Worm (Caenorhabditis elegans): ENCODE measurements around the gene ptr-18.

ptr-18 gene

DNA sequence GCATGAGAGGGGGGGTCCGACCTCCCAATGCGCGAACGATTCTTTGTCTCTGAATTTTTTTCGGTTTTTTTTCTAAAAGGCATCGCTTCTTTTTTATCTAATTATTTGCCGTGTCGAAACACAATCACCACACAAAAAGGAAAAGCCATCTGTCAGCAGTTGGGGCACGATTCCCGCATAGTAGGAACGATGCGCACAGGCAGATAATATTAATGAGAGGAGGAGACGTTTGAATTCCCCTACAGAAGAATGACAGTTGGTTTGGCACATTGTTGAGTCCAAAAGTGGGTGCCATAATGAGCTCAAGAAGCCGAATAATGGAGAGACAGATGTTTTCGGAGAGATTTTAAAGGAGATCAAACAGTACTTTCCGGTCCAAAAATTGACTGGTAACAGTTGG lies 19.4 kb downstream of the ptr-18 start:
- TF ChIP-seq snpc-3.4 (tag; optimal IDR thresholded peaks at IDR 0.05) (no peak), F23B12.7 (tag; optimal IDR thresholded peaks at IDR 0.05; ENCODE audit: insufficient read depth) (no peak), ztf-25 (GFP tag; IDR thresholded peaks at IDR 0.05) (no peak), K11D2.4 (GFP tag; IDR thresholded peaks at IDR 0.05) (no peak), mel-28 (tag; optimal IDR thresholded peaks at IDR 0.05; ENCODE audit: borderline replicate concordance) (no peak), rec-8 (tag; optimal IDR thresholded peaks at IDR 0.05) (no peak), Y56A3A.18 (GFP tag; IDR thresholded peaks at IDR 0.05) (no peak), B0261.1 (tag; optimal IDR thresholded peaks at IDR 0.05) (no peak), lin-40 (tag; optimal IDR thresholded peaks at IDR 0.05) (no peak)

DNA sequence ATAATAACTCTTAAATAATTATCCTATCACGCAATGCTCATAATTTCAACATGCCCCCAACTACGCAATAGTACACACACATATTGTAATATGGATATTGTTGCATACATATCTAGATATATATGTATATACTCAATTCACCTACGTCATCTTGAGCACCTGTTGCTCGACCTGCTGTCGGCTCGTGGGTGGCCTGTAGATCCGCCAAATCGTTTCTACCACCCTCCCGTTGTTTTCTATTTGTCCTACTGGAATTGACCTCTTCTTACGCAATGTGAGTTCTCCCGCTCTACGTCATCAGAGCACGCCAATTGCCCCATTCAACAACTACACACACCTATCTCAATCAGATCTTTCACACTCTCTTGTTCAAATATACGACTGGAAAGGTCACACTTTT lies 20.5 kb downstream of the ptr-18 start:
- TF ChIP-seq tlf-1 (GFP tag; optimal IDR thresholded peaks at IDR 0.05) (no peak), ZK185.1 (tag; optimal IDR thresholded peaks at IDR 0.05; ENCODE audit: poor library complexity, severe bottlenecking) (no peak), pbrm-1 (GFP tag; IDR thresholded peaks at IDR 0.05) (no peak), dpl-1 (GFP tag; optimal IDR thresholded peaks at IDR 0.05) (no peak), let-607 (tag; optimal IDR thresholded peaks at IDR 0.05) (no peak), ama-1 (optimal IDR thresholded peaks at IDR 0.05) (no peak), ama-1 (GFP tag; optimal IDR thresholded peaks at IDR 0.05) (no peak), hrde-1 (tag; optimal IDR thresholded peaks at IDR 0.05; ENCODE audit: borderline replicate concordance) (no peak), Y67H2A.10 (GFP tag; conservative IDR thresholded peaks at IDR 0.05) (no peak), attf-5 (GFP tag; optimal IDR thresholded peaks at IDR 0.05) (no peak), pha-4 (tag; optimal IDR thresholded peaks at IDR 0.05) (no peak), F57C9.4 (tag; optimal IDR thresholded peaks at IDR 0.05) (no peak), Y56A3A.18 (GFP tag; IDR thresholded peaks at IDR 0.05) (no peak)

DNA sequence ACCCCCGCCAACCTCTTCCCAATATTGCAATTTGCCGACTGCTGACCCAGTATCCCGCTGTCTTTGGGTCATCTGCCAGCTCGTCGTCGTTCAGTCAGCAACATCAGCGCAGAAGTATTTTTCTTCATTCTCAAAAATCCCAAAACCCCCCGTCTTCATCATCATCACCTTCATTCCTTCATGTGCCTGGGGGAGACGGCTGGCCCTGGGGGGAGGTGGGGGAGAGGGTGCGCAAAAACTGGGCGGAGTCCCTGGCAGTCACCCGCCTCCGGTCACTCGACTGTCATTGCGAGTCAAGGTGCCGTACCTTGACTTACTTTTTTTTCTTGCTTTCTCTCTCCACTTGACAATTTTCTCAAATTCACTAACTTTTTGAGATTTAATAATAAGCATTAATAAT lies 22.5 kb downstream of the ptr-18 start:
- TF ChIP-seq ekl-4 (GFP tag; IDR thresholded peaks at IDR 0.05) (no peak), dpl-1 (GFP tag; optimal IDR thresholded peaks at IDR 0.05) (no peak), zfh-2 (GFP tag; conservative IDR thresholded peaks at IDR 0.05) (peak; percentile 87), K12H6.12 (tag; optimal IDR thresholded peaks at IDR 0.05) (no peak), ztf-18 (tag; optimal IDR thresholded peaks at IDR 0.05) (no peak), ceh-79 (tag; optimal IDR thresholded peaks at IDR 0.05) (no peak), egrh-3 (GFP tag; IDR thresholded peaks at IDR 0.05) (peak; percentile 52; the same call in 1 of the 2 replicates), ceh-100 (GFP tag; IDR thresholded peaks at IDR 0.05) (no peak), xnd-1 (tag; optimal IDR thresholded peaks at IDR 0.05) (no peak), hlh-12 (tag; optimal IDR thresholded peaks at IDR 0.05) (no peak)

DNA sequence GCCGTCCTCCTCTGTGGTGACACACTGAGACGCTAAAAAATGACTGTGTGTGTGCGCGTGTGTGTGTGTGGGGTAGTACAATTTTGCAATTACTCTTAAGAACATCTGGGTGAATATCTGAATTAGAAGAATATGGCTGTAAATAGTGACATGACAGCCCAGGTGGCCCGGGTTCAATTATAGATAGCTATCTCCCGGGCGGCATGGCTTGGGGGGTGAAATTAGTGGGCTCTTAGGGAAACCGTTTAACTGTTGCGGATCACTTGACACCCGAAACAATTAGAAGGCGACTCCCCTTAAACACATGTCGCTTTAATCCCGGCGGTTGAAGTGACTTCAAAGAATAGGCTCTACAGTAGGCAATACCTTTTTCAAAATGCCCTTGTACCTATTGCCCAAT lies 24.8 kb downstream of the ptr-18 start:
- TF ChIP-seq attf-3 (GFP tag; conservative IDR thresholded peaks at IDR 0.05) (no peak), ekl-4 (GFP tag; IDR thresholded peaks at IDR 0.05) (no peak), sptf-2 (GFP tag; optimal IDR thresholded peaks at IDR 0.05) (no peak), aptf-3 (GFP tag; IDR thresholded peaks at IDR 0.05) (no peak), Y53G8AR.9 (GFP tag; conservative IDR thresholded peaks at IDR 0.05) (no peak), unc-130 (GFP tag; optimal IDR thresholded peaks at IDR 0.05) (no peak), rpc-1 (optimal IDR thresholded peaks at IDR 0.05) (no peak), rpc-1 (tag; optimal IDR thresholded peaks at IDR 0.05) (no peak), akir-1 (GFP tag; optimal IDR thresholded peaks at IDR 0.05) (no peak), hlh-26 (GFP tag; conservative IDR thresholded peaks at IDR 0.05) (no peak), mel-28 (tag; optimal IDR thresholded peaks at IDR 0.05; ENCODE audit: borderline replicate concordance) (no peak), ceh-27 (GFP tag; optimal IDR thresholded peaks at IDR 0.05) (no peak), nhr-27 (tag; optimal IDR thresholded peaks at IDR 0.05) (no peak), bed-1 (GFP tag; IDR thresholded peaks at IDR 0.05) (no peak), repo-1 (tag; optimal IDR thresholded peaks at IDR 0.05) (no peak)
